Worm (Caenorhabditis elegans) whole organism, midembryonic: ENCODE measurements around the gene mab-3.

Experiments
- T22C8.4 ChIP-seq: fragments of 200-800 bp; sonication (Bioruptor generic); IDR thresholded peaks from 2 replicates; pipeline ENCODE4 v1.3.6; 2022; ENCODE audit warnings: missing genetic modification characterization, missing compliant biosample characterization
- cog-1 ChIP-seq: sonication (generic microtip); optimal IDR thresholded peaks from 2 replicates; lab custom pipeline; 2016; ENCODE audit warnings: missing genetic modification characterization, missing compliant biosample characterization
- flt-1 ChIP-seq: fragments of 200-800 bp; sonication (Bioruptor generic); IDR thresholded peaks from 2 replicates; pipeline ENCODE4 v1.3.6; 2022; ENCODE audit warnings: missing genetic modification characterization, missing compliant biosample characterization
- ref-1 ChIP-seq: fragments of 200-800 bp; sonication (Bioruptor generic); conservative IDR thresholded peaks from 2 replicates; pipeline ENCODE4 v1.3.6; 2022; ENCODE audit warnings: missing genetic modification reagents, missing genetic modification characterization, missing compliant biosample characterization
- ztf-23 ChIP-seq: fragments of 200-800 bp; sonication (Bioruptor generic); IDR thresholded peaks from 2 replicates; pipeline ENCODE4 v1.3.6; 2022; ENCODE audit warnings: missing genetic modification reagents, missing genetic modification characterization, missing compliant biosample characterization

- TF ChIP-seq flt-1 (GFP tag; lab: Robert Waterston, UW) (no peak), ref-1 (GFP tag; lab: Robert Waterston, UW) (no peak), ztf-23 (GFP tag; lab: Robert Waterston, UW) (no peak), cog-1 (tag; lab: Kevin White, UChicago) (no peak), T22C8.4 (GFP tag; lab: Robert Waterston, UW) (no peak)
These were observed 38.0 kb downstream of the mab-3 start, which contains the start of gene aqp-10 for ce11 chrII:9769797-9770520.
